Worm (Caenorhabditis elegans) whole organism, mixed stage, embryonic: ENCODE data around the gene C17H11.6.

ENCODE experiments used
- ces-1 ChIP-seq: fragments of 150-350 bp; optimal IDR thresholded peaks from 2 replicates; lab custom pipeline; 2014; ENCODE audit warnings: missing biosample characterization, missing genetic modification reagents, missing genetic modification characterization
- cnd-1 ChIP-seq: fragments of 200-800 bp; sonication (Bioruptor generic); optimal IDR thresholded peaks from 2 replicates; lab custom pipeline; 2018; ENCODE audit warnings: mild to moderate bottlenecking, missing genetic modification characterization, missing compliant biosample characterization
- elt-1 ChIP-seq: sonication (generic microtip); optimal IDR thresholded peaks from 2 replicates; lab custom pipeline; 2017; ENCODE audit warnings: missing genetic modification characterization, mild to moderate bottlenecking, missing compliant biosample characterization, antibody characterized with exemption, moderate library complexity, borderline replicate concordance; ENCODE audit not compliant: insufficient read depth
- lsy-2 ChIP-seq: fragments of 150-350 bp; optimal IDR thresholded peaks from 2 replicates; lab custom pipeline; 2014; ENCODE audit warnings: missing biosample characterization, missing genetic modification characterization
- mab-5 ChIP-seq: fragments of 150-350 bp; optimal IDR thresholded peaks from 2 replicates; lab custom pipeline; 2014; ENCODE audit warnings: missing biosample characterization, missing genetic modification characterization
- nhr-12 ChIP-seq: fragments of 150-350 bp; optimal IDR thresholded peaks from 2 replicates; lab custom pipeline; 2014; ENCODE audit warnings: missing biosample characterization, missing genetic modification characterization
- nhr-237 ChIP-seq: fragments of 150-350 bp; optimal IDR thresholded peaks from 2 replicates; lab custom pipeline; 2014; ENCODE audit warnings: missing biosample characterization, missing genetic modification characterization
- sem-2 ChIP-seq: fragments of 200-800 bp; sonication (Bioruptor generic); optimal IDR thresholded peaks from 2 replicates; lab custom pipeline; 2018; ENCODE audit warnings: mild to moderate bottlenecking, missing genetic modification characterization, missing compliant biosample characterization
- unc-120 ChIP-seq: sonication (generic microtip); optimal IDR thresholded peaks from 2 replicates; lab custom pipeline; 2017; ENCODE audit warnings: missing genetic modification characterization, missing compliant biosample characterization; ENCODE audit not compliant: poor library complexity, severe bottlenecking
- unc-62 ChIP-seq: fragments of 150-350 bp; optimal IDR thresholded peaks from 2 replicates; lab custom pipeline; 2014; ENCODE audit warnings: missing biosample characterization, missing genetic modification reagents, missing genetic modification characterization
- ztf-11 ChIP-seq: fragments of 150-350 bp; optimal IDR thresholded peaks from 2 replicates; lab custom pipeline; 2014; ENCODE audit warnings: missing biosample characterization, missing genetic modification characterization

- TF ChIP-seq ces-1 (GFP tag; lab: Kevin White, UChicago) (no peak), sem-2 (GFP tag; lab: Kevin White, UChicago) (no peak), ztf-11 (tag; lab: Kevin White, UChicago) (no peak), nhr-237 (tag; lab: Kevin White, UChicago) (no peak), nhr-12 (tag; lab: Kevin White, UChicago) (no peak), lsy-2 (no peak), cnd-1 (tag; lab: Kevin White, UChicago) (no peak), unc-62 (no peak), mab-5 (tag; lab: Kevin White, UChicago) (no peak), unc-120 (no peak), elt-1 (no peak)
Measured at ce11 chrX:8247088-8247487, 43.5 kb upstream of the C17H11.6 start.
